Fruit fly (Drosophila melanogaster) whole organism, embryonic: ENCODE measurements around the gene CG5390.

Source experiments
- CG1233 ChIP-seq: fragments of 200-800 bp; sonication (Bioruptor generic); optimal IDR thresholded peaks from 4 replicates; lab custom pipeline; 2018; ENCODE audit warnings: missing biosample characterization, mild to moderate bottlenecking, missing genetic modification characterization
- CG17612 ChIP-seq: fragments of 200-800 bp; sonication (Bioruptor generic); IDR thresholded peaks from 2 replicates; pipeline ENCODE4 v1.3.6; 2022; ENCODE audit warnings: missing biosample characterization, missing genetic modification characterization
- CG6791 ChIP-seq: fragments of 200-800 bp; sonication (Bioruptor generic); IDR thresholded peaks from 3 replicates; pipeline ENCODE4 v1.3.6; 2022; ENCODE audit warnings: missing biosample characterization, missing genetic modification characterization; ENCODE audit not compliant: partially characterized antibody
- CG7963 ChIP-seq: fragments of 200-800 bp; sonication (Bioruptor generic); IDR thresholded peaks from 3 replicates; pipeline ENCODE4 v1.3.6; 2022; ENCODE audit warnings: missing biosample characterization, missing genetic modification characterization; ENCODE audit not compliant: partially characterized antibody
- D19A ChIP-seq: fragments of 200-800 bp; optimal IDR thresholded peaks from 3 replicates; lab custom pipeline; 2019; ENCODE audit warnings: missing biosample characterization, mild to moderate bottlenecking, missing genetic modification characterization, moderate library complexity
- Poxn ChIP-seq: fragments of 200-800 bp; sonication (Bioruptor generic); IDR thresholded peaks from 2 replicates; pipeline ENCODE4 v1.3.6; 2022; ENCODE audit warnings: missing biosample characterization, missing genetic modification characterization
- h ChIP-seq: fragments of >200 bp; optimal IDR thresholded peaks from 2 replicates; lab custom pipeline; 2017
- sc ChIP-seq, 3 experiments: fragments of >200 bp in 2 of 3; fragments of 200-800 bp in 1 of 3; sonication (Bioruptor generic) in 1 of 3; optimal IDR thresholded peaks; 2 replicates in 2 of 3; 3 replicates in 1 of 3; lab custom pipeline; 2017; ENCODE audit warnings: mild to moderate bottlenecking in 1 of 3, missing biosample characterization in 1 of 3, missing genetic modification characterization in 1 of 3, missing genetic modification reagents in 1 of 3
- wdn ChIP-seq: fragments of 200-800 bp; sonication (Bioruptor generic); IDR thresholded peaks from 2 replicates; pipeline ENCODE4 v1.3.6; 2022; ENCODE audit warnings: missing biosample characterization, missing genetic modification characterization

DNA sequence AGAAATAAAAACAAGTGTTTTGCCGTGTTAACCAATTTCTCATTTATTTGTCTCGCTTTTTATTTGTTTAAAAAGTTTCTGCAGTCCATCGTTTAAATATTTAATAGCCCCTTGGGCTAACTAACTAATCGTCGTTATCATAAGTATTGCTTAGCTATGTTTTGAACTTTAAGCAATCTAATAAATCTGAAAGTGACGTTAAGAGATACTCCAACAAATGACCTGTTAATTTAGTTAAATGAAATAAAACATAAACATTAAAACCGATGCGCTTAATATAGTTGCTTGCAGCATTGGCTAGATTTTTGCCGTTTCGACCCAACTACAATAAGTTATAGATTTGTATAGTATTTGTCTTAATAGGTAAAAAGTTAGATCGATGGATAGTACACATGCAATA, 44.6 kb downstream of the CG5390 start:
- no peak for TF ChIP-seq CG7963
- TF ChIP-seq CG6791 (GFP tag; lab: Robert Waterston, UW) = no peak
- no peak for TF ChIP-seq D19A
- no peak for TF ChIP-seq h (lab: Kevin White, UChicago)
- no peak for TF ChIP-seq wdn (GFP tag; lab: Robert Waterston, UW)
- TF ChIP-seq CG1233 (GFP tag; lab: Kevin White, UChicago) = no peak
- no peak for TF ChIP-seq CG17612 (GFP tag; lab: Robert Waterston, UW)
- TF ChIP-seq sc (optimal IDR thresholded peaks at IDR 0.05; lab: Kevin White, UChicago) = no peak
- no peak for TF ChIP-seq sc (GFP tag; optimal IDR thresholded peaks at IDR 0.05; lab: Kevin White, UChicago)
- no peak for TF ChIP-seq Poxn (GFP tag; lab: Robert Waterston, UW)
